Worm (Caenorhabditis elegans) whole organism, young adult: Measurements from ENCODE around the gene epic-2.

Experiments
- F22D6.2 ChIP-seq: sonication (generic microtip); optimal IDR thresholded peaks from 2 replicates; lab custom pipeline; 2016; ENCODE audit warnings: mild to moderate bottlenecking, missing genetic modification characterization, missing compliant biosample characterization
- F49E8.2 ChIP-seq: sonication (generic microtip); optimal IDR thresholded peaks from 3 replicates; lab custom pipeline; 2017; ENCODE audit warnings: missing genetic modification characterization, mild to moderate bottlenecking, missing compliant biosample characterization, antibody characterized with exemption, moderate library complexity; ENCODE audit not compliant: insufficient read depth
- F55B11.4 ChIP-seq: sonication (generic microtip); optimal IDR thresholded peaks from 2 replicates; lab custom pipeline; 2016; ENCODE audit warnings: missing compliant biosample characterization, missing genetic modification characterization, borderline replicate concordance; ENCODE audit not compliant: insufficient read depth
- F57C9.4 ChIP-seq: sonication (generic microtip); optimal IDR thresholded peaks from 2 replicates; lab custom pipeline; 2017; ENCODE audit warnings: mild to moderate bottlenecking, missing genetic modification characterization, missing compliant biosample characterization
- K11D2.4 ChIP-seq: fragments of 200-800 bp; sonication (Bioruptor generic); IDR thresholded peaks from 2 replicates; pipeline ENCODE4 v1.3.6; 2022; ENCODE audit warnings: missing genetic modification reagents, missing genetic modification characterization, missing compliant biosample characterization
- K12H6.12 ChIP-seq: fragments of 200-800 bp; sonication (Bioruptor generic); optimal IDR thresholded peaks from 2 replicates; lab custom pipeline; 2018; ENCODE audit warnings: mild to moderate bottlenecking, missing genetic modification characterization, missing compliant biosample characterization
- T07F8.4 ChIP-seq: sonication (generic microtip); optimal IDR thresholded peaks from 2 replicates; lab custom pipeline; 2016; ENCODE audit warnings: mild to moderate bottlenecking, missing genetic modification characterization, moderate library complexity, missing compliant biosample characterization
- Y56A3A.18 ChIP-seq: fragments of 200-800 bp; sonication (Bioruptor generic); IDR thresholded peaks from 2 replicates; pipeline ENCODE4 v1.3.6; 2022; ENCODE audit warnings: missing genetic modification reagents, missing genetic modification characterization, missing compliant biosample characterization
- Y79H2A.3 ChIP-seq: fragments of 200-800 bp; sonication (Bioruptor generic); conservative IDR thresholded peaks from 2 replicates; pipeline ENCODE4 v1.3.6; 2022; ENCODE audit warnings: missing genetic modification reagents, missing genetic modification characterization, missing compliant biosample characterization
- ZK185.1 ChIP-seq: sonication (generic microtip); optimal IDR thresholded peaks from 2 replicates; lab custom pipeline; 2016; ENCODE audit warnings: mild to moderate bottlenecking, missing genetic modification characterization, missing compliant biosample characterization; ENCODE audit not compliant: poor library complexity, severe bottlenecking
- attf-3 ChIP-seq: fragments of 200-800 bp; sonication (Bioruptor generic); conservative IDR thresholded peaks from 2 replicates; pipeline ENCODE4 v1.3.6; 2022; ENCODE audit warnings: missing genetic modification reagents, missing genetic modification characterization, missing compliant biosample characterization
- attf-5 ChIP-seq: fragments of 200-800 bp; sonication (Bioruptor generic); optimal IDR thresholded peaks from 2 replicates; lab custom pipeline; 2018; ENCODE audit warnings: mild to moderate bottlenecking, missing genetic modification characterization, missing compliant biosample characterization
- ccch-3 ChIP-seq: fragments of 200-800 bp; sonication (Bioruptor generic); optimal IDR thresholded peaks from 2 replicates; lab custom pipeline; 2018; ENCODE audit warnings: mild to moderate bottlenecking, missing genetic modification characterization, missing compliant biosample characterization
- cebp-1 ChIP-seq, 2 experiments: fragments of 200-800 bp in 1 of 2; sonication (Bioruptor generic) in 1 of 2; sonication (generic microtip) in 1 of 2; IDR thresholded peaks in 1 of 2; optimal IDR thresholded peaks in 1 of 2; 2 replicates each; pipeline versions ENCODE4 v1.3.6 to Lab custom; 2017 to 2022; ENCODE audit warnings: missing compliant biosample characterization in 2 of 2, missing genetic modification characterization in 2 of 2, mild to moderate bottlenecking in 1 of 2, missing genetic modification reagents in 1 of 2, moderate library complexity in 1 of 2
- ceh-27 ChIP-seq: fragments of 200-800 bp; sonication (Bioruptor generic); optimal IDR thresholded peaks from 2 replicates; lab custom pipeline; 2018; ENCODE audit warnings: mild to moderate bottlenecking, missing genetic modification characterization, moderate library complexity, missing compliant biosample characterization
- die-1 ChIP-seq: sonication (generic microtip); optimal IDR thresholded peaks from 2 replicates; lab custom pipeline; 2016; ENCODE audit warnings: missing genotype, mild to moderate bottlenecking, missing genetic modification characterization, missing compliant biosample characterization
- efl-1 ChIP-seq: fragments of 150-350 bp; optimal IDR thresholded peaks from 2 replicates; lab custom pipeline; 2014; ENCODE audit warnings: missing biosample characterization, missing genetic modification reagents, missing genetic modification characterization
- egl-44 ChIP-seq: fragments of 200-800 bp; sonication (Bioruptor generic); IDR thresholded peaks from 2 replicates; pipeline ENCODE4 v1.3.6; 2022; ENCODE audit warnings: missing genetic modification reagents, missing genetic modification characterization, missing compliant biosample characterization
- egrh-3 ChIP-seq: fragments of 200-800 bp; sonication (Bioruptor generic); IDR thresholded peaks from 2 replicates; pipeline ENCODE4 v1.3.6; 2022; ENCODE audit warnings: missing genetic modification reagents, missing genetic modification characterization, missing compliant biosample characterization
- fkh-3 ChIP-seq: sonication (generic microtip); optimal IDR thresholded peaks from 2 replicates; lab custom pipeline; 2016; ENCODE audit warnings: mild to moderate bottlenecking, missing genetic modification characterization, missing compliant biosample characterization
- hmg-20 ChIP-seq: fragments of 200-800 bp; sonication (Bioruptor generic); IDR thresholded peaks from 2 replicates; pipeline ENCODE4 v1.3.6; 2022; ENCODE audit warnings: missing genetic modification reagents, missing genetic modification characterization, missing compliant biosample characterization
- lag-1 ChIP-seq: fragments of 200-800 bp; sonication (Bioruptor generic); IDR thresholded peaks from 2 replicates; pipeline ENCODE4 v1.3.6; 2022; ENCODE audit warnings: missing genetic modification reagents, missing genetic modification characterization, missing compliant biosample characterization
- lin-26 ChIP-seq: fragments of 200-800 bp; sonication (Bioruptor generic); IDR thresholded peaks from 2 replicates; pipeline ENCODE4 v1.3.6; 2022; ENCODE audit warnings: missing genetic modification reagents, missing genetic modification characterization, missing compliant biosample characterization
- lin-40 ChIP-seq: sonication (generic microtip); optimal IDR thresholded peaks from 2 replicates; lab custom pipeline; 2016; ENCODE audit warnings: missing genetic modification characterization, mild to moderate bottlenecking, missing compliant biosample characterization, missing genotype, missing genetic modification reagents
- lsy-27 ChIP-seq: sonication (generic microtip); optimal IDR thresholded peaks from 2 replicates; lab custom pipeline; 2017; ENCODE audit warnings: missing genetic modification characterization, mild to moderate bottlenecking, missing compliant biosample characterization, antibody characterized with exemption, missing genotype, borderline replicate concordance; ENCODE audit not compliant: insufficient read depth
- madf-6 ChIP-seq: fragments of 200-800 bp; sonication (Bioruptor generic); IDR thresholded peaks from 2 replicates; pipeline ENCODE4 v1.3.6; 2022; ENCODE audit warnings: missing genetic modification reagents, missing genetic modification characterization, missing compliant biosample characterization
- nfya-1 ChIP-seq: sonication (generic microtip); optimal IDR thresholded peaks from 2 replicates; lab custom pipeline; 2017; ENCODE audit warnings: antibody characterized with exemption, missing compliant biosample characterization, missing genetic modification characterization, borderline replicate concordance; ENCODE audit not compliant: insufficient read depth
- nhr-27 ChIP-seq: fragments of 200-800 bp; sonication (Bioruptor generic); optimal IDR thresholded peaks from 2 replicates; lab custom pipeline; 2018; ENCODE audit warnings: mild to moderate bottlenecking, missing genetic modification characterization, moderate library complexity, missing compliant biosample characterization
- rcor-1 ChIP-seq: fragments of 200-800 bp; sonication (Bioruptor generic); IDR thresholded peaks from 2 replicates; pipeline ENCODE4 v1.3.6; 2022; ENCODE audit warnings: missing genetic modification reagents, missing genetic modification characterization, missing compliant biosample characterization
- rec-8 ChIP-seq, 2 experiments: sonication (generic microtip); optimal IDR thresholded peaks; 2 replicates each; lab custom pipeline; 2016; ENCODE audit warnings: mild to moderate bottlenecking in 2 of 2, missing genetic modification characterization in 2 of 2, missing genetic modification reagents in 2 of 2, missing genotype in 2 of 2, missing biosample characterization in 1 of 2, missing compliant biosample characterization in 1 of 2, moderate library complexity in 1 of 2
- repo-1 ChIP-seq: sonication (generic microtip); optimal IDR thresholded peaks from 2 replicates; lab custom pipeline; 2017; ENCODE audit warnings: mild to moderate bottlenecking, missing genetic modification characterization, missing compliant biosample characterization
- sea-2 ChIP-seq: fragments of 200-800 bp; sonication (Bioruptor generic); IDR thresholded peaks from 2 replicates; pipeline ENCODE4 v1.3.6; 2022; ENCODE audit warnings: missing genetic modification characterization, missing compliant biosample characterization
- snpc-4 ChIP-seq, 5 experiments: fragments of 150-350 bp in 1 of 5; sonication (generic microtip) in 4 of 5; optimal IDR thresholded peaks; 2 replicates each; lab custom pipeline; 2014 to 2018; ENCODE audit warnings: missing genetic modification characterization in 5 of 5, missing biosample characterization in 3 of 5, antibody characterized with exemption in 2 of 5, mild to moderate bottlenecking in 2 of 5, missing compliant biosample characterization in 2 of 5, missing genotype in 2 of 5, moderate library complexity in 2 of 5, missing genetic modification reagents in 1 of 5
- unc-130 ChIP-seq: sonication (generic microtip); optimal IDR thresholded peaks from 2 replicates; lab custom pipeline; 2016; ENCODE audit warnings: missing genetic modification reagents, missing genetic modification characterization, missing compliant biosample characterization
- zfh-2 ChIP-seq: fragments of 200-800 bp; sonication (Bioruptor generic); conservative IDR thresholded peaks from 2 replicates; pipeline ENCODE4 v1.3.6; 2022; ENCODE audit warnings: missing genetic modification reagents, missing genetic modification characterization, missing compliant biosample characterization
- zim-3 ChIP-seq: sonication (generic microtip); optimal IDR thresholded peaks from 2 replicates; lab custom pipeline; 2017; ENCODE audit warnings: mild to moderate bottlenecking, missing genetic modification characterization, moderate library complexity, missing compliant biosample characterization
- ztf-25 ChIP-seq: fragments of 200-800 bp; sonication (Bioruptor generic); IDR thresholded peaks from 2 replicates; pipeline ENCODE4 v1.3.6; 2022; ENCODE audit warnings: missing genetic modification reagents, missing genetic modification characterization, missing compliant biosample characterization

epic-2 gene

ce11 chrIV:1751243-1751642 lies 30.7 kb downstream of the epic-2 start:
- TF ChIP-seq Y79H2A.3 (GFP tag; lab: Robert Waterston, UW) (no peak), rec-8 (tag; optimal IDR thresholded peaks at IDR 0.05; lab: Kevin White, UChicago) (no peak), F22D6.2 (tag; lab: Kevin White, UChicago) (no peak), ztf-25 (no peak), ZK185.1 (no peak), sea-2 (no peak), nhr-27 (tag; lab: Kevin White, UChicago) (no peak), nfya-1 (tag; lab: Kevin White, UChicago) (no peak), lag-1 (no peak), repo-1 (no peak), rcor-1 (no peak), lin-26 (GFP tag; lab: Robert Waterston, UW) (no peak), madf-6 (peak; percentile 40; the same call in 1 of the 2 replicates), K11D2.4 (GFP tag; lab: Robert Waterston, UW) (0 out of 2 replicates have a peak, but pooled peaks have one; percentile 27), efl-1 (GFP tag; lab: Kevin White, UChicago) (no peak), zim-3 (tag; lab: Kevin White, UChicago) (no peak), hmg-20 (GFP tag; lab: Robert Waterston, UW) (no peak), cebp-1 (GFP tag; IDR thresholded peaks at IDR 0.05; lab: Robert Waterston, UW) (no peak), cebp-1 (tag; optimal IDR thresholded peaks at IDR 0.05; lab: Kevin White, UChicago) (peak; percentile 28), Y56A3A.18 (GFP tag; lab: Robert Waterston, UW) (no peak), lin-40 (tag; lab: Kevin White, UChicago) (no peak), fkh-3 (tag; lab: Kevin White, UChicago) (no peak), F57C9.4 (no peak), attf-5 (no peak), K12H6.12 (tag; lab: Kevin White, UChicago) (no peak), F55B11.4 (tag; lab: Kevin White, UChicago) (no peak), egrh-3 (GFP tag; lab: Robert Waterston, UW) (peak; percentile 38; the same call in 1 of the 2 replicates)
- TF ChIP-seq, all 124 proteins: peak for 4

ce11 chrIV:1752480-1752879 lies 31.9 kb downstream of the epic-2 start:
- TF ChIP-seq zfh-2 (peak; percentile 71), lsy-27 (tag; lab: Kevin White, UChicago) (no peak)

ce11 chrIV:1753481-1753880 lies 32.9 kb downstream of the epic-2 start, which contains the start of gene Y41D4A.3:
TSS of gene Y41D4A.3 (plus strand) at chrIV:1753781.
- no peak for TF ChIP-seq attf-3 (GFP tag; lab: Robert Waterston, UW)
- TF ChIP-seq egl-44, result no peak
- no peak for TF ChIP-seq T07F8.4 (tag; lab: Kevin White, UChicago)
- TF ChIP-seq ZK185.1, result no peak
- TF ChIP-seq unc-130 (GFP tag; lab: Kevin White, UChicago), result no peak
- TF ChIP-seq snpc-4 (GFP tag; optimal IDR thresholded peaks at IDR 0.05; lab: Kevin White, UChicago), result no peak
- no peak for TF ChIP-seq snpc-4 (tag; optimal IDR thresholded peaks at IDR 0.05; lab: Kevin White, UChicago)
- TF ChIP-seq die-1 (tag; lab: Kevin White, UChicago), result no peak
- TF ChIP-seq F49E8.2 (tag; lab: Kevin White, UChicago), result no peak
- TF ChIP-seq ceh-27 (GFP tag; lab: Kevin White, UChicago), result no peak
- TF ChIP-seq ccch-3, result no peak
